Worm (Caenorhabditis elegans): ENCODE measurements around the gene T09A12.8.

T09A12.8 gene

DNA sequence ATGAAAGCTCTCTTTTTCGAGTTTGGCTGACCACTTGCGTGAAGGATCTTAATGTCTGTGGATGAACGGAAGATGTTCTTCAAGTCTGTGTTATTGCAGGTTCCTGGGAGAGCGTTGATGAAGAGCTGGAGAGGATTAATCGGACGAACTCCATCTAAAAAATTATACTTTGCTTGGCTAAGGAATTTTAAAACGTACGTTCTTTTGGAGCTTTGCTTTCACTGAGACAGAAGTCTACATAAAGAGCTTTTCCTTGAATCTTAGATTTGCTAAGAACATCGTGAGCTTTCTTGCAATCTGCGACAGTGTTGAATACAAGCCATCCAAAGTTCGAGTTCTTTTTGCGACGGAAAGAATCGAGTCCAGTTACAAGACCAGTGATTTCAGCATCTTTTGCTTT lies 43.8 kb upstream of the T09A12.8 start:
- TF ChIP-seq hlh-8 (tag; optimal IDR thresholded peaks at IDR 0.05): no peak

DNA sequence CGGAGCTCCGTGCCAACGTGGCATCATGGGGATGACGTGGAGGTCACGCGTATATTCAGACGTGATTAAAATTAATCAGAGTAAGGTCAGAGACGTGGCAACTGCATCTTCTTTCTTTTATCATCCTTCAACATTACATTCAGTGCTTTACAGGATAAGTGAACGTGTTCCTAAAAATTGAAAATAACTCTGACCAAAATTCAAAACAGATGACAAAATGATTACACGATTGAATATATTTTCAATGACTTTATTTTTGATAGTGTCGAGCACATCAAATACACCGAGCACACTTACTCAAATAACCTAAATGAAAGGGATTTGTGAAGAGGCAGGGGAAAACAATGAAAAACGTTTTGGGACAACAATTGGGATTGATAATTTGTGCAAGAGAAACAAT lies 42.9 kb upstream of the T09A12.8 start, which contains the start of gene K07H8.9:
Gene K07H8.9 (minus strand): TSS at position 125 of the 400 bp plus-strand sequence.
- TF ChIP-seq unc-55 (GFP tag; optimal IDR thresholded peaks at IDR 0.05) (no peak), T23F11.4 (GFP tag; optimal IDR thresholded peaks at IDR 0.05) (no peak), dve-1 (tag; optimal IDR thresholded peaks at IDR 0.05) (no peak), ceh-19 (GFP tag; optimal IDR thresholded peaks at IDR 0.05) (no peak), ets-4 (tag; optimal IDR thresholded peaks at IDR 0.05) (no peak), ceh-2 (tag; optimal IDR thresholded peaks at IDR 0.05) (no peak), ceh-18 (tag; optimal IDR thresholded peaks at IDR 0.05) (no peak), pag-3 (tag; optimal IDR thresholded peaks at IDR 0.05; ENCODE audit: borderline replicate concordance) (no peak), sox-2 (GFP tag; IDR thresholded peaks at IDR 0.05) (no peak), ref-2 (tag; optimal IDR thresholded peaks at IDR 0.05) (no peak), pax-1 (tag; optimal IDR thresholded peaks at IDR 0.05) (no peak), K02D7.2 (tag; optimal IDR thresholded peaks at IDR 0.05) (no peak), nhr-232 (tag; optimal IDR thresholded peaks at IDR 0.05) (no peak), pros-1 (tag; optimal IDR thresholded peaks at IDR 0.05) (no peak)

DNA sequence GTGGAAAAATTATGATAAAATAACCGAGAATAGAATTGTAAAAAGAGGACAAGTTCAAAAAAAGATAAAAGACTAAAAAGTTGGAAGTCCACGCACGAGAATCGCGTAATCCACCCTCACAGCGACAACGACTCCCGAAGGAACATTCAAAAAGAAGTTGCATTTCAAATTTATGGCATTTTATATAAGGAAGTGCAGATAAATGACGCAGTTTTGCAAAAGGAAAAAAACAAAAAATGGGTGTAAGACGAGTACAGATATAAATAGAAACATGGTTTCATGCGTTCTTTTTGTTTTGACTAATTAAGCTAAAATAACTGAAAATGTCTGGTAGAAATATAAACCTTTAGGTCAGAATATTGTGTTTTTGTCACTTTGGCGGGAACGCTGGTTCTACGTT lies 39.7 kb upstream of the T09A12.8 start:
- TF ChIP-seq lin-11 (tag; optimal IDR thresholded peaks at IDR 0.05) (no peak), tbx-7 (tag; optimal IDR thresholded peaks at IDR 0.05) (no peak), rnt-1 (tag; optimal IDR thresholded peaks at IDR 0.05) (no peak)

DNA sequence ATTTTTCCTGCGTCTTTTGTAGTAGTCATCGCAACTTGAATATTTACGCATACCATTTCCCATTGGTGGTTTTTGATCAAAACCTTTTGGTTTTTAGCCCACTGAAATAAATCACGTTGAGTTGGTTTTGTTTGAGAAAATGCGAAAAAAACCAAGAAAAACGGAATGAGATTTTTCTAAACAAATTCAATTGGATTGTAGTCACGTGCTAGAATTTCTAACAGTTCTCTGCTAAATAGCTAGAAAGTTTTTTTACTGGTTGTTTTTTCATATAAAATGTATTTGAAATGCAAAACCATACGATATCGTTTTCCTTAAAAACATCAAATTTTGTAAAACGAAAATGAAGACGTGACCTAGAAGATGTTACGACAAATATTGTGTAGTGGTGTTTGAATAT lies 33.1 kb upstream of the T09A12.8 start, which contains the start of gene K07H8.12:
Gene K07H8.12 (minus strand): TSS at position 101 of the 400 bp plus-strand sequence.
- TF ChIP-seq ceh-6 (GFP tag; optimal IDR thresholded peaks at IDR 0.05) (no peak), unc-86 (tag; optimal IDR thresholded peaks at IDR 0.05) (no peak), ceh-31 (tag; optimal IDR thresholded peaks at IDR 0.05) (no peak), tbx-2 (tag; optimal IDR thresholded peaks at IDR 0.05) (no peak), ceh-34 (tag; optimal IDR thresholded peaks at IDR 0.05) (no peak), dmd-4 (tag; optimal IDR thresholded peaks at IDR 0.05; ENCODE audit: borderline replicate concordance) (no peak), ets-4 (tag; optimal IDR thresholded peaks at IDR 0.05) (no peak), ceh-48 (tag; optimal IDR thresholded peaks at IDR 0.05) (no peak), elt-2 (tag; optimal IDR thresholded peaks at IDR 0.05) (no peak), sox-4 (tag; optimal IDR thresholded peaks at IDR 0.05) (no peak), madf-2 (tag; optimal IDR thresholded peaks at IDR 0.05) (no peak), ceh-18 (tag; optimal IDR thresholded peaks at IDR 0.05) (no peak), ahr-1 (tag; optimal IDR thresholded peaks at IDR 0.05) (no peak), ceh-30 (tag; optimal IDR thresholded peaks at IDR 0.05) (no peak), unc-55 (GFP tag; optimal IDR thresholded peaks at IDR 0.05) (no peak), odd-2 (tag; optimal IDR thresholded peaks at IDR 0.05) (no peak), ttx-3 (tag; optimal IDR thresholded peaks at IDR 0.05) (no peak), nhr-11 (tag; optimal IDR thresholded peaks at IDR 0.05) (no peak)

DNA sequence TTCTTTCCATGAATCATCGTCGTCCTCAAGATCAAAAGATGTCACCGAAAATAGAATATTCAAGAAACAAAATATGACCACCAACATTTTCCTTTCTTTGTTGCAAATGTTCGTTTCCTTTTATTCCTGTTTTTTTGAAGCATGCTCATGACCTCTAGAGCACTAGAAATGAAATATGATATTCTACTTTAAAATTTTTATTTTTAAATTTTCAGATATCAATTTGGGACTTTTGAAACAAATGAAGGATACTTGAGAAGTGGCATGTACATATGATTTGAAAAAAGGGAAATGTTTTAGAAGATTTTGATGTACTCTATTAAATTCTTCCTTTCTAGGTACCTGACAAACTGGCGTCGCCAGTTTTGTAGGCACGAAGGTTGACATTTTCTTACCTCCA lies 31.7 kb upstream of the T09A12.8 start, which contains the start of gene K07H8.11:
Gene K07H8.11 (minus strand): TSS at position 101 of the 400 bp plus-strand sequence.
- TF ChIP-seq elt-2 (tag; optimal IDR thresholded peaks at IDR 0.05) (no peak), zip-5 (tag; optimal IDR thresholded peaks at IDR 0.05) (no peak), pag-3 (tag; optimal IDR thresholded peaks at IDR 0.05; ENCODE audit: borderline replicate concordance) (no peak), pat-9 (tag; optimal IDR thresholded peaks at IDR 0.05) (no peak), unc-86 (tag; optimal IDR thresholded peaks at IDR 0.05) (no peak), madf-2 (tag; optimal IDR thresholded peaks at IDR 0.05) (no peak)
